Worm (Caenorhabditis elegans): ENCODE data around the gene timm-17B.2.

DNA sequence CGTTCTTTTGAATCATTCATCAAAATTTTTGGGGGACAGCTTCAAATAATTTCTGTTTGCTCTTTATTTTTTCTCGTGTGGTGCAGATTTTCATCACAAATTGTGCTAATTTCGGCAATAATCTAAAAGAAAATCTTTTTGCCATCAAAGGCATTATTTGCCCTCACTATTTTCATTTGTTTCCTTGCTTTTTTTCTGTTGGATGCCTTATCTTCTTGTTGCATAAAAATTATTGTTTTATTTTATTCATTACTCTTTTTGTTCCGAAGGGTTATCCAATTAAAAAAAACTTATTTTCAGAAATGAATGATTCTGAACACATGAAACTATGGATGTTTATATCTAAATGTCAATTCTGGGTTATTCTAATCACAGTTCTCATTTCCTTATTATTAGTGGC is 50.5 kb downstream of the timm-17B.2 start, which contains the start of gene T01B11.1:
- TF ChIP-seq lin-13 (GFP tag; optimal IDR thresholded peaks at IDR 0.05) (no peak), unc-55 (GFP tag; optimal IDR thresholded peaks at IDR 0.05) (no peak), ztf-11 (tag; optimal IDR thresholded peaks at IDR 0.05) (no peak), unc-62 (GFP tag; optimal IDR thresholded peaks at IDR 0.05) (no peak), ama-1 (optimal IDR thresholded peaks at IDR 0.05) (no peak), mab-5 (tag; optimal IDR thresholded peaks at IDR 0.05) (no peak), nhr-77 (tag; optimal IDR thresholded peaks at IDR 0.05) (no peak), mdl-1 (tag; optimal IDR thresholded peaks at IDR 0.05) (no peak), lsy-2 (tag; optimal IDR thresholded peaks at IDR 0.05) (no peak), nhr-237 (tag; optimal IDR thresholded peaks at IDR 0.05) (no peak)
